Worm (Caenorhabditis elegans) whole organism, L4 larva: Measurements from ENCODE around the gene arrd-28.
A peak's percentile ranks its signal among the peaks of the same experiment; 100 is the strongest.

Experiments used
- R02D3.7 ChIP-seq: fragments of 150-350 bp; sonication (generic microtip); optimal IDR thresholded peaks from 3 replicates; lab custom pipeline; 2014; ENCODE audit warnings: missing biosample characterization, missing genetic modification characterization
- ces-1 ChIP-seq: fragments of 150-350 bp; sonication (generic microtip); optimal IDR thresholded peaks from 4 replicates; lab custom pipeline; 2014; ENCODE audit warnings: missing biosample characterization, missing genetic modification reagents, missing genetic modification characterization
- ctbp-1 ChIP-seq: fragments of 200-800 bp; sonication (Bioruptor generic); IDR thresholded peaks from 2 replicates; pipeline ENCODE4 v1.3.6; 2022; ENCODE audit warnings: missing genetic modification reagents, missing genetic modification characterization, missing compliant biosample characterization
- fos-1 ChIP-seq: fragments of 150-350 bp; optimal IDR thresholded peaks from 2 replicates; lab custom pipeline; 2014; ENCODE audit warnings: missing biosample characterization, missing genetic modification characterization
- skn-1 ChIP-seq: fragments of 150-350 bp; optimal IDR thresholded peaks from 2 replicates; lab custom pipeline; 2014; ENCODE audit warnings: missing biosample characterization, missing genetic modification characterization
- unc-39 ChIP-seq: sonication (generic microtip); optimal IDR thresholded peaks from 2 replicates; lab custom pipeline; 2017; ENCODE audit warnings: missing biosample characterization, missing genetic modification characterization
- zag-1 ChIP-seq: fragments of 150-350 bp; optimal IDR thresholded peaks from 2 replicates; lab custom pipeline; 2014; ENCODE audit warnings: missing biosample characterization, missing genetic modification characterization

DNA sequence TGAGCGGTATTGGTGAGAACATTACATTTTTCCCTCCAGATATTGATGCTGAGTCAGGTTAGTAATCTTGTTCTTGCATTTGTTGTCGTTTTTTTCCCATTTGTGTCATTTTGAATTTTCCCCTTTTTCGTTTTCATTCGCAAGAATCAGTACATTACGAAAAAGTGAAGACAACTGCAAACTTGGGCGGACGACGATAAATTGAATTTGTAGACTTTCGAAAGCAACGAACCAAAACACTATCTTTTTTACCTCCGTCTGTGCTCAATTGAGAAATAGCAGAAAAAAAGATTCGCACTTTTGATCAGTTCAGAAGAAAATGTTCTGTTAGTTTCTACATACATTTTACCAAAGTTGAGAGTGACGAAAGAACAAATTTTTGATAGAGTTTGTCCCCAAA, 28.7 kb upstream of the arrd-28 start:
- TF ChIP-seq fos-1 = no peak
- no peak for TF ChIP-seq skn-1
- TF ChIP-seq unc-39 (tag; lab: Kevin White, UChicago) = no peak
- no peak for TF ChIP-seq R02D3.7 (tag; lab: Kevin White, UChicago)
- peak; percentile 57 for TF ChIP-seq ces-1
- TF ChIP-seq zag-1 (tag; lab: Kevin White, UChicago) = no peak
- TF ChIP-seq ctbp-1 (GFP tag; lab: Robert Waterston, UW) = no peak
